Worm (Caenorhabditis elegans): ENCODE data around the gene K12H4.7.

Gene K12H4.7

DNA sequence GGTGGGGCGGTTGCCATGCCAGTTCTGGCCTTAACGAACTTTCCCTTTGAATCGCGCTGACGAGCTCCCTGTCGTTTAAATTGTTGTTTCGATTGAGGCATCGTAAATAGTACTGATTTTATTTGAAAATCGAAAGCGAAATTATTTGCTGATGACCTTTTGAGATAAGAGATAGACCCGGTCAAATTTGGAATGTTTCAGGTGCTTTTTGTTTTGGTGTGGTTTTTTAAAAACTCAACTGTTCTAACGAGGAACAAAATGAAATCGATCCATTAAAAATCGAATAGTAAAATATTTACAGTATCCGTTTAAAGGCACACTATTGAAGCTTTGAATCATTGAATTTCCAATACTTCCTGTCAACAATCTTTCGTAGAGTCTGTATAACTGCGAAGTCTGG lies 8.1 kb downstream of the K12H4.7 start, which contains the start of gene K12H4.6:
K12H4.6 (minus strand) TSS at position 101 of the 400 bp plus-strand sequence.
- TF ChIP-seq odd-2 (tag; optimal IDR thresholded peaks at IDR 0.05): no peak
- no peak for TF ChIP-seq nhr-232 (tag; optimal IDR thresholded peaks at IDR 0.05)
- TF ChIP-seq npax-4 (tag; optimal IDR thresholded peaks at IDR 0.05): no peak
- no peak for TF ChIP-seq pat-9 (tag; optimal IDR thresholded peaks at IDR 0.05)
- no peak for TF ChIP-seq ceh-2 (tag; optimal IDR thresholded peaks at IDR 0.05)
- no peak for TF ChIP-seq pag-3 (tag; optimal IDR thresholded peaks at IDR 0.05; ENCODE audit: borderline replicate concordance)

DNA sequence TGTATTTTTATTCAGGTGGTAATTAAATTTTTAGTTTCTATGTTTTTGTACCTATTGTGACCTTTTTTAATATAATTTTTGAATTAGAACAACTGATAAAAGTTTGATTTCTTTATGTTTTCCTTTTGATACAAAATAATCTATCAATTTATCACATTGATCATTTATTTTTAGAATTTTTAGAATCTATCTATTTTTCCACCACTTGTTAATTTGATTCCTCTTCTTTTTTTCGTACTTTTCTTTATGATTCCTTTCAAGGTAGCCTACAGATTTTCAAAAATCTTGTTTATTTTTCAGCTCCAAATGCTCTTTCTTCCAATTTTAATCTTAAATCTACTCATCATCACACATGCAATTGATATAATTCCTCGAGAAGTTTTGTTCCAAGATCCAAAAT lies 12.9 kb downstream of the K12H4.7 start, which contains the start of gene dpf-6:
dpf-6 (plus strand) TSS at position 301 of the 400 bp plus-strand sequence.
- TF ChIP-seq T23F11.4 (GFP tag; optimal IDR thresholded peaks at IDR 0.05) (no peak), pha-4 (tag; optimal IDR thresholded peaks at IDR 0.05) (no peak), K09A11.1 (tag; optimal IDR thresholded peaks at IDR 0.05; ENCODE audit: insufficient read depth) (no peak), fkh-10 (GFP tag; optimal IDR thresholded peaks at IDR 0.05) (no peak), ama-1 (optimal IDR thresholded peaks at IDR 0.05) (no peak), hlh-30 (tag; optimal IDR thresholded peaks at IDR 0.05; ENCODE audit: insufficient read depth) (no peak), hlh-8 (tag; optimal IDR thresholded peaks at IDR 0.05) (no peak), nfya-1 (tag; optimal IDR thresholded peaks at IDR 0.05) (no peak), sox-4 (tag; optimal IDR thresholded peaks at IDR 0.05) (no peak), pat-9 (tag; optimal IDR thresholded peaks at IDR 0.05) (no peak), odd-2 (tag; optimal IDR thresholded peaks at IDR 0.05) (no peak), ceh-14 (tag; optimal IDR thresholded peaks at IDR 0.05) (no peak), pqm-1 (tag; optimal IDR thresholded peaks at IDR 0.05) (no peak), nhr-232 (tag; optimal IDR thresholded peaks at IDR 0.05) (no peak), fkh-6 (tag; optimal IDR thresholded peaks at IDR 0.05) (no peak), K02D7.2 (tag; optimal IDR thresholded peaks at IDR 0.05) (no peak), ttx-3 (tag; optimal IDR thresholded peaks at IDR 0.05) (no peak)

DNA sequence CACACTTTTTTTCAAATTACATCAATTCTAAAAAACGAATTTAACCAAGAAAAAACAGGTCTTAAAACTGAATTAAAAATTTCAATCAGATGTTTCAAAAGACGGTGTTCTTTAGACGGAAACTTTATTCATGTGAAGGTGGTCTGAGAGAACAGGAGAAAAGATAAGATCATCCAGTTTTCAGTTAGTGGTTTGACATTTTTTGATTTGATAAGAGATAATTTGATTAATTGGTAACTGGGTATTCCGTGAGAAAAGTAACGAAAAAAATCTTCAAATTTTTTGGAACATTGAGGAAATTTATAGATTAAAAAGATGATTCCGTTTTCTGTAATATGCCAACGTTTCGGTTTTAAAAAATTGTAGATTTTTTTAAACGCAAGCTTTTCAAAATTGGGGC lies 14.4 kb downstream of the K12H4.7 start:
- TF ChIP-seq pha-2 (tag; optimal IDR thresholded peaks at IDR 0.05) (no peak), pat-9 (tag; optimal IDR thresholded peaks at IDR 0.05) (no peak), ceh-2 (tag; optimal IDR thresholded peaks at IDR 0.05) (no peak), syd-9 (tag; optimal IDR thresholded peaks at IDR 0.05) (no peak), dve-1 (tag; optimal IDR thresholded peaks at IDR 0.05) (no peak), elt-2 (tag; optimal IDR thresholded peaks at IDR 0.05) (no peak), ama-1 (optimal IDR thresholded peaks at IDR 0.05) (no peak)

DNA sequence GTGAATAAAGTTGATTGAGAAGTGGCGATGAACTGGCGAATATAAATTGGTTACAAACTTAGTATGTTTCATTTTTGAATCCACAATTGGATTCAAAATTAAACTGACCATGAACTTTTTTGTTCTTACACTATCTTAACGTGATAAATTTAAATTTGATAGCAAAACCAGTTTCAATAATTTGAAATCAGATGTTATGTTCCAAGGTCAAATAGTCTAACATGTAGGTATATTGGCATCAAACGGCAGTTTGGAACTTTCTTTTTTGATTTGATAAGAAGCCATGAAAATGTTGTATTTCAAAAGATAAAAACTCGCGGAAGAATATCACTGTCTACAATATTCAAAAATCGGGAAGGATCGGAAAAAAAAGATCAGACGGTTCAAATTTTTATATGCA lies 14.8 kb downstream of the K12H4.7 start:
- TF ChIP-seq syd-9 (tag; optimal IDR thresholded peaks at IDR 0.05) (no peak), pag-3 (tag; optimal IDR thresholded peaks at IDR 0.05; ENCODE audit: borderline replicate concordance) (no peak), ref-2 (tag; optimal IDR thresholded peaks at IDR 0.05) (no peak)

DNA sequence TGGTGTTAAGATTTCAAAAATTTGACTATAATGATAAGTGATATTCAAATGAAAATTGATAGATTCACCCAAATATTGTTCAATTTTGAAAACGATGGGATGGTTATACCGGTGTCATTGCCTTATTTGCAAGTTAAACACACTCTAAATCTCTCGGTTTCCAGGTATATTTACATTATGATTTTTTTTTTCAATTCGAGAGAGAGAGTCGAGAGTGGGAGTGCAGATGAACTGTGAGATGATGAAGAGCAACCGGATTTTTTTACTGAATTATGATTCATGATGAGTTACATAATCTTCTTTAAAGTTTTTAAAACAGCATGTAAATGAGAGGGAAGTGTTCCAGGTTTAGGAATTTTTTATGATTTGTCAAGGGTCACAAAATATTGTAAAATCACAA lies 17.3 kb downstream of the K12H4.7 start, which contains the start of gene F44B9.10:
F44B9.10 (minus strand) TSS at position 101 of the 400 bp plus-strand sequence.
- TF ChIP-seq unc-86 (tag; optimal IDR thresholded peaks at IDR 0.05): no peak

DNA sequence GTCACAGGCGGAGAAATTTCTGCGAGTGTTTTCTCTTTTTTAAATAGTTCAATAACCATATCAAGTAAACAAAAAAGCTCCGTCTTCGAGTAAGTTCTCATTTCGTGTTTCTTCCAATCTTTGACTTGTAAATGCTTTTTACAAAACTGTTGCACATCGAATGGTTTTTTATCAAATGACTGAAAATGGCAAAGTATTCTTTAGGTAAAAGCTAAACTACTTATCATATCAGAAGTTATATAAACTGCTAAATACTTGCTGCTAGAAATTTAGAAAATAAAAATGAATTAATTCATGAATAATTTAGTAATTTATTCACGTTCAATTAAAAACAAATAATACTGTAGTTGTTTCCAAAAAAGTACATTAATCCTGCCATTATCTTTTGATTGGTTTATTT lies 19.9 kb downstream of the K12H4.7 start, which contains the start of gene F44B9.9:
F44B9.9 (minus strand) TSS at position 101 of the 400 bp plus-strand sequence.
- no peak for TF ChIP-seq pat-9 (tag; optimal IDR thresholded peaks at IDR 0.05)
- TF ChIP-seq lin-11 (tag; optimal IDR thresholded peaks at IDR 0.05): no peak
- no peak for TF ChIP-seq unc-86 (tag; optimal IDR thresholded peaks at IDR 0.05)
- TF ChIP-seq npax-4 (tag; optimal IDR thresholded peaks at IDR 0.05): no peak
- no peak for TF ChIP-seq elt-2 (tag; optimal IDR thresholded peaks at IDR 0.05)
- TF ChIP-seq tbx-2 (tag; optimal IDR thresholded peaks at IDR 0.05): no peak
- no peak for TF ChIP-seq ztf-16 (tag; optimal IDR thresholded peaks at IDR 0.05)
- no peak for TF ChIP-seq pha-2 (tag; optimal IDR thresholded peaks at IDR 0.05)

DNA sequence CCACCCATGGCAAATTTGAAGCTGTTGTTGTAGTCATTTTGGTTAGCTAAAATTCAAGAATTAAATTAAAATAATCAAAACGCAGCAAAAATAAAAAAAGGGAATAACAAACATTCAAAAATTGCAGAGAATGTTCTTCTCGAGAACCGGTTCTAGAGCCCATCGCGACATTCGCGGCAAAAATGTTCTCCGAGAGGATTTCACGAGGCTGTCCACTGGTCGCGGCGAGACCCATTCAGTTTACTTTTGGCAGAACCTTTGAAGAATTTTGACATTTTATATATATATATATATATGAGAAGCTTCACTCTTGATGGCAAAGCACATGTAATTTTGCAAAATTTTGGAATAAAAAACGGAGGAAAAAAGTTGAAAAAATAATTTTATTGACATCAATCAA lies 21.4 kb downstream of the K12H4.7 start, which contains the start of gene F44B9.8:
F44B9.8 (minus strand) TSS at position 163 of the 400 bp plus-strand sequence.
- TF ChIP-seq Y22D7AL.16 (tag; optimal IDR thresholded peaks at IDR 0.05) (no peak), nfya-1 (tag; optimal IDR thresholded peaks at IDR 0.05) (peak; percentile 44)
